Fruit fly (Drosophila melanogaster) whole organism, embryonic: ENCODE measurements around the gene fwd.
A peak's percentile ranks its signal among the peaks of the same experiment; 100 is the strongest.

ENCODE experiments used
- Ada2b ChIP-seq: fragments of 200-800 bp; sonication (Bioruptor generic); IDR thresholded peaks from 2 replicates; pipeline ENCODE4 v1.3.6; 2022; ENCODE audit warnings: missing biosample characterization, missing genetic modification characterization
- Bdp1 ChIP-seq: fragments of 200-800 bp; sonication (Bioruptor generic); optimal IDR thresholded peaks from 3 replicates; lab custom pipeline; 2016; ENCODE audit warnings: missing biosample characterization, missing genetic modification characterization
- CG1024 ChIP-seq: fragments of 200-800 bp; sonication (Bioruptor generic); IDR thresholded peaks from 2 replicates; pipeline ENCODE4 v1.3.6; 2022; ENCODE audit warnings: missing biosample characterization, missing genetic modification characterization
- CG10431 ChIP-seq: fragments of 200-800 bp; sonication (Bioruptor generic); optimal IDR thresholded peaks from 3 replicates; lab custom pipeline; 2018; ENCODE audit warnings: missing biosample characterization, mild to moderate bottlenecking, missing genetic modification characterization
- CG10462 ChIP-seq: fragments of 200-800 bp; sonication (Bioruptor generic); optimal IDR thresholded peaks from 2 replicates; lab custom pipeline; 2016; ENCODE audit warnings: missing biosample characterization, missing genetic modification characterization
- CG11093 ChIP-seq: fragments of 200-800 bp; sonication (Bioruptor generic); IDR thresholded peaks from 3 replicates; pipeline ENCODE4 v1.3.6; 2022; ENCODE audit warnings: missing biosample characterization, missing genetic modification characterization
- CG12104 ChIP-seq: fragments of 200-800 bp; sonication (Bioruptor generic); optimal IDR thresholded peaks from 3 replicates; lab custom pipeline; 2016; ENCODE audit warnings: missing biosample characterization, missing genetic modification characterization
- CG13123 ChIP-seq: fragments of 200-800 bp; sonication (Bioruptor generic); optimal IDR thresholded peaks from 2 replicates; lab custom pipeline; 2016; ENCODE audit warnings: missing biosample characterization, missing genetic modification characterization
- CG13287 ChIP-seq: fragments of 200-800 bp; sonication (Bioruptor generic); IDR thresholded peaks from 2 replicates; pipeline ENCODE4 v1.3.6; 2022; ENCODE audit warnings: missing biosample characterization, missing genetic modification characterization; ENCODE audit not compliant: partially characterized antibody
- CG13296 ChIP-seq: fragments of 200-800 bp; sonication (Bioruptor generic); optimal IDR thresholded peaks from 3 replicates; lab custom pipeline; 2018; ENCODE audit warnings: missing biosample characterization, mild to moderate bottlenecking, missing genetic modification characterization
- CG1647 ChIP-seq: fragments of 200-800 bp; sonication (Bioruptor generic); optimal IDR thresholded peaks from 3 replicates; lab custom pipeline; 2016; ENCODE audit warnings: missing biosample characterization, missing genetic modification characterization
- CG17802 ChIP-seq: fragments of 200-800 bp; sonication (Bioruptor generic); optimal IDR thresholded peaks from 2 replicates; lab custom pipeline; 2018; ENCODE audit warnings: missing biosample characterization, mild to moderate bottlenecking, missing genetic modification characterization, moderate library complexity
- CG2678 ChIP-seq: fragments of 200-800 bp; sonication (Bioruptor generic); optimal IDR thresholded peaks from 3 replicates; lab custom pipeline; 2019; ENCODE audit warnings: missing biosample characterization, mild to moderate bottlenecking, missing genetic modification characterization, moderate library complexity
- CG2889 ChIP-seq: fragments of 200-800 bp; sonication (Bioruptor generic); IDR thresholded peaks from 3 replicates; pipeline ENCODE4 v1.3.6; 2022; ENCODE audit warnings: missing biosample characterization, missing genetic modification characterization
- CG30020 ChIP-seq: fragments of 200-800 bp; optimal IDR thresholded peaks from 2 replicates; lab custom pipeline; 2019; ENCODE audit warnings: missing biosample characterization, mild to moderate bottlenecking, missing genetic modification characterization, moderate library complexity
- CG31224 ChIP-seq: fragments of 200-800 bp; sonication (Bioruptor generic); IDR thresholded peaks from 2 replicates; pipeline ENCODE4 v1.3.6; 2022; ENCODE audit warnings: missing biosample characterization, missing genetic modification characterization
- CG31441 ChIP-seq: fragments of 200-800 bp; sonication (Bioruptor generic); IDR thresholded peaks from 2 replicates; pipeline ENCODE4 v1.3.6; 2022; ENCODE audit warnings: missing biosample characterization, missing genetic modification characterization
- CG33557 ChIP-seq: fragments of 200-800 bp; sonication (Bioruptor generic); optimal IDR thresholded peaks from 2 replicates; lab custom pipeline; 2019; ENCODE audit warnings: missing biosample characterization, mild to moderate bottlenecking, missing genetic modification characterization, moderate library complexity
- CG4404 ChIP-seq: fragments of 200-800 bp; sonication (Bioruptor generic); IDR thresholded peaks from 2 replicates; pipeline ENCODE4 v1.3.6; 2022; ENCODE audit warnings: missing biosample characterization, missing genetic modification characterization
- CG8924 ChIP-seq: fragments of 200-800 bp; optimal IDR thresholded peaks from 3 replicates; lab custom pipeline; 2019; ENCODE audit warnings: missing biosample characterization, mild to moderate bottlenecking, missing genetic modification characterization, moderate library complexity
- CG9609 ChIP-seq: fragments of 200-800 bp; sonication (Bioruptor generic); optimal IDR thresholded peaks from 3 replicates; lab custom pipeline; 2016; ENCODE audit warnings: missing biosample characterization, missing genetic modification characterization
- CoRest ChIP-seq: fragments of 200-800 bp; sonication (Bioruptor generic); optimal IDR thresholded peaks from 3 replicates; lab custom pipeline; 2018; ENCODE audit warnings: missing biosample characterization, mild to moderate bottlenecking, missing genetic modification characterization, moderate library complexity
- Drgx ChIP-seq: fragments of 200-800 bp; sonication (Bioruptor generic); IDR thresholded peaks from 2 replicates; pipeline ENCODE4 v1.3.6; 2022; ENCODE audit warnings: missing biosample characterization, missing genetic modification characterization
- HHEX ChIP-seq: fragments of 200-800 bp; sonication (Bioruptor generic); optimal IDR thresholded peaks from 3 replicates; lab custom pipeline; 2017; ENCODE audit warnings: missing biosample characterization, mild to moderate bottlenecking, missing genetic modification characterization, missing genetic modification reagents
- HLH3B ChIP-seq: fragments of 200-800 bp; sonication (Bioruptor generic); IDR thresholded peaks from 2 replicates; pipeline ENCODE4 v1.3.6; 2022; ENCODE audit warnings: missing biosample characterization, missing genetic modification characterization
- Hand ChIP-seq: fragments of 200-800 bp; sonication (Bioruptor generic); optimal IDR thresholded peaks from 2 replicates; lab custom pipeline; 2017; ENCODE audit warnings: mild to moderate bottlenecking, missing biosample characterization, missing genetic modification reagents, missing genetic modification characterization
- Mad ChIP-seq: fragments of 200-800 bp; sonication (Bioruptor generic); optimal IDR thresholded peaks from 2 replicates; lab custom pipeline; 2016; ENCODE audit warnings: missing biosample characterization, missing genetic modification characterization
- Pdp1 ChIP-seq, 2 experiments: fragments of 200-800 bp; sonication (Bioruptor generic); optimal IDR thresholded peaks; 3 replicates each; lab custom pipeline; 2016; ENCODE audit warnings: missing biosample characterization in 2 of 2, missing genetic modification characterization in 2 of 2, mild to moderate bottlenecking in 1 of 2, moderate library complexity in 1 of 2
- Poxn ChIP-seq: fragments of 200-800 bp; sonication (Bioruptor generic); IDR thresholded peaks from 2 replicates; pipeline ENCODE4 v1.3.6; 2022; ENCODE audit warnings: missing biosample characterization, missing genetic modification characterization
- Side ChIP-seq: fragments of 200-800 bp; sonication (Bioruptor generic); optimal IDR thresholded peaks from 2 replicates; lab custom pipeline; 2016; ENCODE audit warnings: missing biosample characterization, missing genetic modification characterization
- Vsx1 ChIP-seq: fragments of 200-800 bp; sonication (Bioruptor generic); optimal IDR thresholded peaks from 2 replicates; lab custom pipeline; 2017; ENCODE audit warnings: missing biosample characterization, mild to moderate bottlenecking, missing genetic modification characterization, missing genetic modification reagents
- Xrp1 ChIP-seq: fragments of 200-800 bp; sonication (Bioruptor generic); IDR thresholded peaks from 2 replicates; pipeline ENCODE4 v1.3.6; 2022; ENCODE audit warnings: missing biosample characterization, missing genetic modification characterization
- ac ChIP-seq: fragments of 200-800 bp; sonication (Bioruptor generic); optimal IDR thresholded peaks from 3 replicates; lab custom pipeline; 2017; ENCODE audit warnings: missing biosample characterization, mild to moderate bottlenecking, missing genetic modification characterization
- crc ChIP-seq: fragments of 200-800 bp; sonication (Bioruptor generic); optimal IDR thresholded peaks from 2 replicates; lab custom pipeline; 2016; ENCODE audit warnings: missing biosample characterization, missing genetic modification characterization
- esg ChIP-seq: fragments of 200-800 bp; sonication (Bioruptor generic); conservative IDR thresholded peaks from 2 replicates; pipeline ENCODE4 v1.3.6; 2022; ENCODE audit warnings: missing biosample characterization, missing genetic modification characterization
- eve ChIP-seq, 2 experiments: fragments of >200 bp; optimal IDR thresholded peaks; 2 replicates each; lab custom pipeline; 2017; ENCODE audit warnings: missing biosample characterization in 2 of 2, missing genetic modification characterization in 2 of 2
- eyg ChIP-seq: fragments of 200-800 bp; sonication (Bioruptor generic); optimal IDR thresholded peaks from 3 replicates; lab custom pipeline; 2016; ENCODE audit warnings: missing biosample characterization, missing genetic modification characterization
- gce ChIP-seq: fragments of 200-800 bp; sonication (Bioruptor generic); IDR thresholded peaks from 3 replicates; pipeline ENCODE4 v1.3.6; 2022; ENCODE audit warnings: missing biosample characterization, missing genetic modification characterization
- gsb ChIP-seq: fragments of 200-800 bp; sonication (Bioruptor generic); IDR thresholded peaks from 2 replicates; pipeline ENCODE4 v1.3.6; 2022; ENCODE audit warnings: missing biosample characterization, missing genetic modification characterization
- jumu ChIP-seq: fragments of 200-800 bp; sonication (Bioruptor generic); optimal IDR thresholded peaks from 3 replicates; lab custom pipeline; 2016; ENCODE audit warnings: missing biosample characterization, missing genetic modification characterization
- lbe ChIP-seq: fragments of 200-800 bp; sonication (Bioruptor generic); optimal IDR thresholded peaks from 2 replicates; lab custom pipeline; 2016; ENCODE audit warnings: missing biosample characterization, mild to moderate bottlenecking, missing genetic modification characterization
- nerfin-2 ChIP-seq: fragments of 200-800 bp; sonication (Bioruptor generic); IDR thresholded peaks from 2 replicates; pipeline ENCODE4 v1.3.6; 2022; ENCODE audit warnings: missing biosample characterization, missing genetic modification characterization; ENCODE audit not compliant: partially characterized antibody
- pfk ChIP-seq: fragments of 200-800 bp; sonication (Bioruptor generic); optimal IDR thresholded peaks from 2 replicates; lab custom pipeline; 2018; ENCODE audit warnings: missing biosample characterization, mild to moderate bottlenecking, missing genetic modification characterization, moderate library complexity
- pzg ChIP-seq: fragments of 200-800 bp; sonication (Bioruptor generic); optimal IDR thresholded peaks from 3 replicates; lab custom pipeline; 2018; ENCODE audit warnings: missing biosample characterization, mild to moderate bottlenecking, missing genetic modification characterization, moderate library complexity
- ro ChIP-seq: fragments of 200-800 bp; sonication (Bioruptor generic); IDR thresholded peaks from 2 replicates; pipeline ENCODE4 v1.3.6; 2022; ENCODE audit warnings: missing biosample characterization, missing genetic modification characterization
- sc ChIP-seq, 3 experiments: fragments of >200 bp in 2 of 3; fragments of 200-800 bp in 1 of 3; sonication (Bioruptor generic) in 1 of 3; optimal IDR thresholded peaks; 2 replicates in 2 of 3; 3 replicates in 1 of 3; lab custom pipeline; 2017; ENCODE audit warnings: mild to moderate bottlenecking in 1 of 3, missing biosample characterization in 1 of 3, missing genetic modification characterization in 1 of 3, missing genetic modification reagents in 1 of 3
- sd ChIP-seq: fragments of 200-800 bp; sonication (Bioruptor generic); optimal IDR thresholded peaks from 3 replicates; lab custom pipeline; 2018; ENCODE audit warnings: missing biosample characterization, mild to moderate bottlenecking, missing genetic modification characterization, moderate library complexity
- seq ChIP-seq: fragments of 200-800 bp; sonication (Bioruptor generic); IDR thresholded peaks from 2 replicates; pipeline ENCODE4 v1.3.6; 2022; ENCODE audit warnings: missing biosample characterization, missing genetic modification characterization
- tap ChIP-seq: fragments of 200-800 bp; optimal IDR thresholded peaks from 3 replicates; lab custom pipeline; 2019; ENCODE audit warnings: missing biosample characterization, mild to moderate bottlenecking, missing genetic modification characterization, moderate library complexity
- vfl ChIP-seq: fragments of 200-800 bp; sonication (Bioruptor generic); optimal IDR thresholded peaks from 2 replicates; lab custom pipeline; 2016; ENCODE audit warnings: missing biosample characterization, missing genetic modification characterization

Gene fwd

dm6 chr3L:350651-351228 lies 31.1 kb upstream of the fwd start (continued):
- TF ChIP-seq vfl (GFP tag; lab: Kevin White, UChicago) = no peak
- peak; percentile 77 for TF ChIP-seq CG8924 (tag; lab: Kevin White, UChicago)
- TF ChIP-seq CG13123 = no peak
- TF ChIP-seq Drgx (GFP tag; lab: Robert Waterston, UW) = peak; percentile 71
- peak; percentile 79 for TF ChIP-seq HHEX (GFP tag; lab: Kevin White, UChicago)
- peak; percentile 69 for TF ChIP-seq CG31224 (GFP tag; lab: Robert Waterston, UW)
- no peak for TF ChIP-seq CG10462 (GFP tag; lab: Kevin White, UChicago)
- peak; percentile 51 for TF ChIP-seq Side (GFP tag; lab: Kevin White, UChicago)
- peak; percentile 85 for TF ChIP-seq HLH3B
- TF ChIP-seq crc = peak; percentile 67
- peak; percentile 38 for TF ChIP-seq ro (GFP tag; lab: Robert Waterston, UW)
- peak; percentile 83 for TF ChIP-seq Xrp1
- no peak for TF ChIP-seq CG13287 (GFP tag; lab: Robert Waterston, UW)
- no peak for TF ChIP-seq CG33557 (GFP tag; lab: Kevin White, UChicago)
- no peak for TF ChIP-seq sd (tag; lab: Kevin White, UChicago)
- TF ChIP-seq Hand = peak; percentile 36
- no peak for TF ChIP-seq CG12104 (GFP tag; lab: Kevin White, UChicago)
- peak; percentile 70 for TF ChIP-seq CG13296 (GFP tag; lab: Kevin White, UChicago)
- TF ChIP-seq CG1024 (GFP tag; lab: Robert Waterston, UW) = peak; percentile 74
- TF ChIP-seq CoRest (tag; lab: Kevin White, UChicago) = peak; percentile 66
- TF ChIP-seq gsb = peak; percentile 56; the same call in 1 of the 2 replicates
- TF ChIP-seq gce (GFP tag; lab: Robert Waterston, UW) = peak; percentile 60; the same call in 1 of the 3 replicates
- TF ChIP-seq tap (tag; lab: Kevin White, UChicago) = peak; percentile 68
- peak; percentile 33 for TF ChIP-seq CG9609 (GFP tag; lab: Kevin White, UChicago)
- TF ChIP-seq lbe (GFP tag; lab: Kevin White, UChicago) = no peak
- peak; percentile 84 for TF ChIP-seq Ada2b (GFP tag; lab: Robert Waterston, UW)
- no peak for TF ChIP-seq nerfin-2 (GFP tag; lab: Robert Waterston, UW)
- no peak for TF ChIP-seq Vsx1 (GFP tag; lab: Kevin White, UChicago)
- TF ChIP-seq esg (GFP tag; lab: Robert Waterston, UW) = peak; percentile 52
- TF ChIP-seq eve (GFP tag; optimal IDR thresholded peaks at IDR 0.05; lab: Kevin White, UChicago) = no peak
- TF ChIP-seq CG2678 (tag; lab: Kevin White, UChicago) = peak; percentile 88
- 0 out of 3 replicates have a peak, but pooled peaks have one; percentile 22 for TF ChIP-seq CG2889 (GFP tag; lab: Robert Waterston, UW)
- no peak for TF ChIP-seq Mad
- no peak for TF ChIP-seq pzg (GFP tag; lab: Kevin White, UChicago)
- TF ChIP-seq Pdp1 (GFP tag; optimal IDR thresholded peaks at IDR 0.05; lab: Kevin White, UChicago) = peak; percentile 64 to 65
- peak; percentile 42 for TF ChIP-seq CG17802 (tag; lab: Kevin White, UChicago)
- TF ChIP-seq seq (GFP tag; lab: Robert Waterston, UW) = peak; percentile 54
- TF ChIP-seq sc (optimal IDR thresholded peaks at IDR 0.05; lab: Kevin White, UChicago) = no peak
- peak; percentile 12 for TF ChIP-seq sc (GFP tag; optimal IDR thresholded peaks at IDR 0.05; lab: Kevin White, UChicago)
- no peak for TF ChIP-seq ac (GFP tag; lab: Kevin White, UChicago)
- peak; percentile 45; the same call in 1 of the 2 replicates for TF ChIP-seq CG4404 (GFP tag; lab: Robert Waterston, UW)
- peak; percentile 48 for TF ChIP-seq eyg (GFP tag; lab: Kevin White, UChicago)
- peak; percentile 59 for TF ChIP-seq CG1647 (GFP tag; lab: Kevin White, UChicago)
- TF ChIP-seq Poxn = no peak
- TF ChIP-seq CG31441 = peak; percentile 87
- no peak for TF ChIP-seq CG11093 (GFP tag; lab: Robert Waterston, UW)
- TF ChIP-seq CG10431 = no peak
- TF ChIP-seq pfk (GFP tag; lab: Kevin White, UChicago) = no peak
- TF ChIP-seq jumu (GFP tag; lab: Kevin White, UChicago) = no peak
- TF ChIP-seq Bdp1 = peak; percentile 25
- TF ChIP-seq CG30020 = no peak
